Worm (Caenorhabditis elegans): ENCODE results near the gene syf-2.

Gene syf-2

DNA sequence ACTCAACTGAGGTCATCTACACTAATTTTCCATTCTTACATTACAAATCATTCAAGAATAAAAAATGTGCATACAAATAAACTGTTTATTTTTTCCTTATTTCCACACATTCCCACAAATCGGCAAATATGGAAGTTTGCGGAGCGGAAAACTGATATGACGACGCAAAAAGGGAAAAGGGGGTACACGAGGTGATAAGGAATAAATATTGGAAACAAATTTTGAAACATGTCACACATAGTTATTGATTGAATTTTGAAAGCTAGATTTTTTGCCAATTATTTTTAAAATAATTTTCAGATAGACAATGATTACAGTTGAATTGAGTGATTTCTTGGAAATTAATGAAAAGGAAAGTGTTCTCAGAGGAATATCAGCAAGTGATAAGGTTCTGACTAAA, 33.3 kb downstream of the syf-2 start, which contains the start of gene viro-2:
TSS of gene viro-2 (plus strand) at position 301 of the 400 bp plus-strand sequence.
- peak; percentile 25 for TF ChIP-seq elt-2 (tag; optimal IDR thresholded peaks at IDR 0.05)

DNA sequence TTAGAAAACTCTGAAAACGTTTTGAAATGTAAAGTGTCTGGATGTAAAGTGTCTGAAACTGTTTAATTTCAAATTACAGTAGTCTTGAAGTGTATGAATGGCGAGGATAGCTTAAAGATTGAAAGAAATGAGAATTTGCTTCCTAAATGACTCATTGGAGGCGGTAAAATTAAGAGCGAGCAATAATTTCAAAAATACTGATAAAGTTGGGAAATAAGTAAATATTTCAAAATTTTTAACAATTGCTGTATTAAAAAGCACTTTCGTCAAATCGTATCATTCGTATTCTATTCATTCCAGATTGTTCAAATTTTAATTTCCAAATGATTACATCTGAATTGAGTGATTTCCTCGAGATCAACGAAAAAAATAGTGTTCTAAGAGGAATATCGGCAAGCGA, 37.6 kb downstream of the syf-2 start, which contains the start of gene B0280.2:
TSS of gene B0280.2 (plus strand) at position 301 of the 400 bp plus-strand sequence.
- no peak for TF ChIP-seq nhr-12 (tag; optimal IDR thresholded peaks at IDR 0.05)
- TF ChIP-seq mdl-1 (tag; optimal IDR thresholded peaks at IDR 0.05) = no peak
- TF ChIP-seq ZK546.5 (tag; optimal IDR thresholded peaks at IDR 0.05) = no peak
- no peak for TF ChIP-seq ztf-11 (tag; optimal IDR thresholded peaks at IDR 0.05)
- TF ChIP-seq fos-1 (tag; optimal IDR thresholded peaks at IDR 0.05) = no peak
- no peak for TF ChIP-seq ama-1 (optimal IDR thresholded peaks at IDR 0.05)
- TF ChIP-seq lin-15B (tag; optimal IDR thresholded peaks at IDR 0.05) = no peak
- TF ChIP-seq elt-1 (tag; optimal IDR thresholded peaks at IDR 0.05) = no peak
- TF ChIP-seq fkh-10 (GFP tag; optimal IDR thresholded peaks at IDR 0.05) = no peak

DNA sequence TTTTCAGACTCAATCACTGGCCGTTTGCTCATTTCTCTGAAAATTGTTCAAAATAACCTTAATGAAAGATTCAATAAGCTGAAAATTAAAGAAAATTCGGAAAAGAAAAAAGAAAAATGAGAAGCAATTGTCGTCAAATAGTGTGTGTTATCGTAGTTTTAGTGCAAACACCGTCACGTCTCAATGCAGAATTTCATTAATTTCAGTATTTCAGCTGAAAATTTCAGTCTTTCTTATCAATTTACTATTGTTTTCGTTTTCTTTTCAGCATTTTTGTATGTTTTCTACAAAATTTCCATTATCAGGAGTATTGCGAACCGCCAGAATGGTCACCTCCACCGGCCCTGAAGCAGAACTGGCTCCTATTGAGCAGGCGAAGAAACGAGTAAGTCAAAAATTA, 39.1 kb downstream of the syf-2 start, which contains the start of the genes B0280.9 and rpia-1:
TSS of gene B0280.9 (minus strand) at position 36 of the 400 bp plus-strand sequence.
TSS of gene rpia-1 (plus strand) at position 269 of the 400 bp plus-strand sequence.
- TF ChIP-seq jun-1 (tag; optimal IDR thresholded peaks at IDR 0.05) = no peak
- peak; percentile 56 for TF ChIP-seq pqm-1 (tag; optimal IDR thresholded peaks at IDR 0.05)
- TF ChIP-seq eor-1 (tag; optimal IDR thresholded peaks at IDR 0.05) = no peak
- TF ChIP-seq skn-1 (tag; optimal IDR thresholded peaks at IDR 0.05) = peak; percentile 12
- TF ChIP-seq lsy-12 (tag; optimal IDR thresholded peaks at IDR 0.05) = no peak
- no peak for TF ChIP-seq elt-1 (tag; optimal IDR thresholded peaks at IDR 0.05)
- TF ChIP-seq aly-2 (tag; optimal IDR thresholded peaks at IDR 0.05) = no peak
- no peak for TF ChIP-seq elt-3 (tag; optimal IDR thresholded peaks at IDR 0.05)
- no peak for TF ChIP-seq nhr-28 (tag; optimal IDR thresholded peaks at IDR 0.05)
- TF ChIP-seq nhr-67 (tag; optimal IDR thresholded peaks at IDR 0.05) = no peak
- TF ChIP-seq fkh-10 (GFP tag; optimal IDR thresholded peaks at IDR 0.05) = no peak
- TF ChIP-seq zag-1 (tag; optimal IDR thresholded peaks at IDR 0.05) = no peak
- TF ChIP-seq mml-1 (tag; optimal IDR thresholded peaks at IDR 0.05) = no peak
- no peak for TF ChIP-seq sea-2 (GFP tag; optimal IDR thresholded peaks at IDR 0.05)
- TF ChIP-seq lin-15B (tag; optimal IDR thresholded peaks at IDR 0.05) = peak; percentile 21
- no peak for TF ChIP-seq lin-39 (tag; optimal IDR thresholded peaks at IDR 0.05)
- TF ChIP-seq ZK546.5 (tag; optimal IDR thresholded peaks at IDR 0.05) = no peak
- no peak for TF ChIP-seq fkh-2 (tag; optimal IDR thresholded peaks at IDR 0.05)
- TF ChIP-seq nhr-12 (tag; optimal IDR thresholded peaks at IDR 0.05) = no peak
- TF ChIP-seq hmg-11 (tag; optimal IDR thresholded peaks at IDR 0.05) = peak; percentile 23
- peak; percentile 59 for TF ChIP-seq pha-4 (tag; optimal IDR thresholded peaks at IDR 0.05)
- no peak for TF ChIP-seq ceh-82 (tag; optimal IDR thresholded peaks at IDR 0.05)
- peak; percentile 18 for TF ChIP-seq nfya-1 (tag; optimal IDR thresholded peaks at IDR 0.05; ENCODE audit: insufficient read depth)
- TF ChIP-seq nhr-237 (tag; optimal IDR thresholded peaks at IDR 0.05) = no peak
- TF ChIP-seq ztf-4 (tag; optimal IDR thresholded peaks at IDR 0.05) = no peak
- TF ChIP-seq unc-62 (GFP tag; optimal IDR thresholded peaks at IDR 0.05) = no peak
- TF ChIP-seq ztf-11 (tag; optimal IDR thresholded peaks at IDR 0.05) = no peak
- TF ChIP-seq nhr-23 (tag; optimal IDR thresholded peaks at IDR 0.05) = peak; percentile 35
- TF ChIP-seq ama-1 (optimal IDR thresholded peaks at IDR 0.05) = no peak
- TF ChIP-seq ceh-16 (tag; optimal IDR thresholded peaks at IDR 0.05) = no peak
- no peak for TF ChIP-seq nhr-76 (tag; optimal IDR thresholded peaks at IDR 0.05)
- TF ChIP-seq ceh-9 (tag; optimal IDR thresholded peaks at IDR 0.05) = no peak
- peak; percentile 68 for TF ChIP-seq elt-2 (tag; optimal IDR thresholded peaks at IDR 0.05)
- TF ChIP-seq snpc-4 (tag; optimal IDR thresholded peaks at IDR 0.05) = no peak
- TF ChIP-seq egl-5 (tag; optimal IDR thresholded peaks at IDR 0.05) = no peak
- no peak for TF ChIP-seq mdl-1 (tag; optimal IDR thresholded peaks at IDR 0.05)
- TF ChIP-seq nhr-43 (tag; optimal IDR thresholded peaks at IDR 0.05; ENCODE audit: poor library complexity, severe bottlenecking) = no peak
- no peak for TF ChIP-seq unc-39 (tag; optimal IDR thresholded peaks at IDR 0.05)
- TF ChIP-seq nhr-11 (tag; optimal IDR thresholded peaks at IDR 0.05) = no peak
